Worm (Caenorhabditis elegans) whole organism, L1 larva: ENCODE results near the gene clec-171.

Source experiments
- C04F5.9 ChIP-seq: sonication (generic microtip); optimal IDR thresholded peaks from 2 replicates; lab custom pipeline; 2016; ENCODE audit warnings: missing genetic modification characterization, missing compliant biosample characterization
- C16A3.4 ChIP-seq: fragments of 150-350 bp; optimal IDR thresholded peaks from 2 replicates; lab custom pipeline; 2014; ENCODE audit warnings: missing biosample characterization, missing genetic modification characterization
- Y116A8C.19 ChIP-seq: sonication (generic microtip); optimal IDR thresholded peaks from 2 replicates; lab custom pipeline; 2016; ENCODE audit warnings: missing compliant biosample characterization, missing genetic modification characterization, borderline replicate concordance
- alr-1 ChIP-seq: fragments of 200-800 bp; sonication (Bioruptor generic); optimal IDR thresholded peaks from 2 replicates; lab custom pipeline; 2018; ENCODE audit warnings: borderline replicate concordance, mild to moderate bottlenecking, missing genetic modification characterization, missing compliant biosample characterization
- blmp-1 ChIP-seq: fragments of 150-350 bp; optimal IDR thresholded peaks from 2 replicates; lab custom pipeline; 2014; ENCODE audit warnings: missing biosample characterization, missing genetic modification characterization
- ceh-63 ChIP-seq: fragments of 200-800 bp; sonication (Bioruptor generic); optimal IDR thresholded peaks from 2 replicates; lab custom pipeline; 2018; ENCODE audit warnings: mild to moderate bottlenecking, missing genetic modification characterization, missing compliant biosample characterization
- ceh-88 ChIP-seq: fragments of 200-800 bp; sonication (Bioruptor generic); IDR thresholded peaks from 2 replicates; pipeline ENCODE4 v1.3.6; 2022; ENCODE audit warnings: missing genetic modification characterization, missing compliant biosample characterization
- dpl-1 ChIP-seq, 3 experiments: fragments of 150-350 bp in 2 of 3; sonication (generic microtip) in 1 of 3; optimal IDR thresholded peaks; 2 replicates each; lab custom pipeline; 2014 to 2017; ENCODE audit warnings: missing biosample characterization in 3 of 3, missing genetic modification characterization in 3 of 3, missing genetic modification reagents in 3 of 3
- efl-1 ChIP-seq, 4 experiments: fragments of 150-350 bp; optimal IDR thresholded peaks in 3 of 4; peaks in 1 of 4; 1 replicate in 1 of 4; 2 replicates in 3 of 4; lab custom pipeline; 2014; ENCODE audit warnings: missing biosample characterization in 2 of 4, missing genetic modification characterization in 2 of 4, missing genetic modification reagents in 2 of 4
- efl-3 ChIP-seq: fragments of 200-800 bp; sonication (Bioruptor generic); optimal IDR thresholded peaks from 2 replicates; lab custom pipeline; 2018; ENCODE audit warnings: mild to moderate bottlenecking, missing genetic modification characterization, missing compliant biosample characterization
- egl-13 ChIP-seq: sonication (generic microtip); optimal IDR thresholded peaks from 2 replicates; lab custom pipeline; 2016; ENCODE audit warnings: missing genotype, missing genetic modification reagents, missing genetic modification characterization, missing compliant biosample characterization
- egl-27 ChIP-seq, 2 experiments: fragments of 150-350 bp in 1 of 2; sonication (generic microtip); optimal IDR thresholded peaks; 3 replicates each; lab custom pipeline; 2017 to 2018; ENCODE audit warnings: missing biosample characterization in 2 of 2, missing genetic modification characterization in 2 of 2, missing genetic modification reagents in 2 of 2
- elt-2 ChIP-seq: sonication (generic microtip); optimal IDR thresholded peaks from 2 replicates; lab custom pipeline; 2016; ENCODE audit warnings: missing genetic modification characterization, mild to moderate bottlenecking, inconsistent platforms, missing compliant biosample characterization, missing genetic modification reagents
- elt-3 ChIP-seq, 6 experiments: fragments of 150-350 bp in 1 of 6; sonication (generic microtip); optimal IDR thresholded peaks; 2 replicates each; lab custom pipeline; 2017 to 2018; ENCODE audit warnings: missing biosample characterization in 6 of 6, missing genetic modification characterization in 6 of 6, inconsistent platforms in 1 of 6
- ets-5 ChIP-seq: fragments of 200-800 bp; sonication (Bioruptor generic); IDR thresholded peaks from 2 replicates; pipeline ENCODE4 v1.3.6; 2022; ENCODE audit warnings: missing genetic modification characterization, missing compliant biosample characterization
- fkh-10 ChIP-seq: sonication (generic microtip); optimal IDR thresholded peaks from 2 replicates; lab custom pipeline; 2017; ENCODE audit warnings: missing biosample characterization, missing genetic modification reagents, missing genetic modification characterization
- fkh-8 ChIP-seq: sonication (generic microtip); optimal IDR thresholded peaks from 2 replicates; lab custom pipeline; 2016; ENCODE audit warnings: mild to moderate bottlenecking, missing genetic modification characterization, missing compliant biosample characterization
- fos-1 ChIP-seq: fragments of 150-350 bp; optimal IDR thresholded peaks from 2 replicates; lab custom pipeline; 2014; ENCODE audit warnings: missing biosample characterization, missing genetic modification characterization
- irx-1 ChIP-seq: sonication (generic microtip); optimal IDR thresholded peaks from 2 replicates; lab custom pipeline; 2016; ENCODE audit warnings: missing genetic modification characterization, missing compliant biosample characterization
- isw-1 ChIP-seq: fragments of 200-800 bp; sonication (Bioruptor generic); IDR thresholded peaks from 2 replicates; pipeline ENCODE4 v1.3.6; 2022; ENCODE audit warnings: missing genetic modification characterization, missing compliant biosample characterization
- jun-1 ChIP-seq: fragments of 150-350 bp; optimal IDR thresholded peaks from 2 replicates; lab custom pipeline; 2014; ENCODE audit warnings: missing biosample characterization, missing genetic modification reagents, missing genetic modification characterization
- lin-35 ChIP-seq, 2 experiments: fragments of 150-350 bp; optimal IDR thresholded peaks; 2 replicates each; lab custom pipeline; 2014; ENCODE audit warnings: missing biosample characterization in 2 of 2, missing genetic modification characterization in 2 of 2, missing genetic modification reagents in 2 of 2
- lir-3 ChIP-seq: sonication (generic microtip); optimal IDR thresholded peaks from 2 replicates; lab custom pipeline; 2016; ENCODE audit warnings: mild to moderate bottlenecking, missing genetic modification characterization, moderate library complexity, missing compliant biosample characterization; ENCODE audit not compliant: poor library complexity
- lsy-2 ChIP-seq, 2 experiments: fragments of 150-350 bp; optimal IDR thresholded peaks; 2 replicates each; lab custom pipeline; 2014; ENCODE audit warnings: missing biosample characterization in 2 of 2, missing genetic modification characterization in 2 of 2
- mab-9 ChIP-seq: fragments of 200-800 bp; sonication (Bioruptor generic); IDR thresholded peaks from 2 replicates; pipeline ENCODE4 v1.3.6; 2022; ENCODE audit warnings: missing genetic modification reagents, missing genetic modification characterization, missing compliant biosample characterization
- mdl-1 ChIP-seq, 2 experiments: fragments of 150-350 bp; optimal IDR thresholded peaks; 2 replicates each; lab custom pipeline; 2014 to 2017; ENCODE audit warnings: missing biosample characterization in 2 of 2, missing genetic modification characterization in 2 of 2, inconsistent platforms in 1 of 2
- mef-2 ChIP-seq: fragments of 150-350 bp; optimal IDR thresholded peaks from 2 replicates; lab custom pipeline; 2014; ENCODE audit warnings: missing biosample characterization, missing genetic modification characterization
- mep-1 ChIP-seq: fragments of 150-350 bp; optimal IDR thresholded peaks from 2 replicates; lab custom pipeline; 2014; ENCODE audit warnings: missing biosample characterization, missing genetic modification characterization
- nhr-20 ChIP-seq: sonication (generic microtip); optimal IDR thresholded peaks from 2 replicates; lab custom pipeline; 2016; ENCODE audit warnings: mild to moderate bottlenecking, missing genetic modification characterization, missing compliant biosample characterization
- nhr-47 ChIP-seq: sonication (generic microtip); optimal IDR thresholded peaks from 2 replicates; lab custom pipeline; 2016; ENCODE audit warnings: mild to moderate bottlenecking, missing genetic modification characterization, moderate library complexity, missing compliant biosample characterization
- nhr-71 ChIP-seq: sonication (generic microtip); optimal IDR thresholded peaks from 2 replicates; lab custom pipeline; 2016; ENCODE audit warnings: mild to moderate bottlenecking, missing genetic modification characterization, moderate library complexity, missing compliant biosample characterization
- nhr-77 ChIP-seq: fragments of 150-350 bp; optimal IDR thresholded peaks from 2 replicates; lab custom pipeline; 2014; ENCODE audit warnings: missing biosample characterization, missing genetic modification characterization
- nhr-84 ChIP-seq: sonication (generic microtip); optimal IDR thresholded peaks from 2 replicates; lab custom pipeline; 2017; ENCODE audit warnings: missing biosample characterization, missing genetic modification characterization
- nhr-90 ChIP-seq: sonication (generic microtip); optimal IDR thresholded peaks from 2 replicates; lab custom pipeline; 2016; ENCODE audit warnings: mild to moderate bottlenecking, missing genetic modification characterization, missing compliant biosample characterization; ENCODE audit not compliant: poor library complexity
- pax-3 ChIP-seq: fragments of 200-800 bp; sonication (Bioruptor generic); optimal IDR thresholded peaks from 2 replicates; lab custom pipeline; 2018; ENCODE audit warnings: mild to moderate bottlenecking, missing genetic modification characterization, moderate library complexity, missing compliant biosample characterization
- skn-1 ChIP-seq: fragments of 150-350 bp; optimal IDR thresholded peaks from 2 replicates; lab custom pipeline; 2014; ENCODE audit warnings: missing biosample characterization, missing genetic modification characterization
- snu-23 ChIP-seq: sonication (generic microtip); optimal IDR thresholded peaks from 2 replicates; lab custom pipeline; 2016; ENCODE audit warnings: missing genetic modification characterization, missing compliant biosample characterization
- sptf-1 ChIP-seq: fragments of 150-350 bp; optimal IDR thresholded peaks from 2 replicates; lab custom pipeline; 2014; ENCODE audit warnings: missing biosample characterization, missing genetic modification characterization
- sup-37 ChIP-seq: fragments of 200-800 bp; sonication (Bioruptor generic); optimal IDR thresholded peaks from 2 replicates; lab custom pipeline; 2018; ENCODE audit warnings: mild to moderate bottlenecking, missing genetic modification characterization, missing compliant biosample characterization
- swsn-7 ChIP-seq: sonication (generic microtip); optimal IDR thresholded peaks from 2 replicates; lab custom pipeline; 2016; ENCODE audit warnings: missing genetic modification characterization, missing compliant biosample characterization
- tlp-1 ChIP-seq: fragments of 150-350 bp; optimal IDR thresholded peaks from 2 replicates; lab custom pipeline; 2014; ENCODE audit warnings: missing biosample characterization, missing genetic modification characterization
- unc-130 ChIP-seq: fragments of 150-350 bp; optimal IDR thresholded peaks from 2 replicates; lab custom pipeline; 2017; ENCODE audit warnings: missing biosample characterization, missing genetic modification characterization, inconsistent platforms
- unc-30 ChIP-seq: sonication (generic microtip); optimal IDR thresholded peaks from 2 replicates; lab custom pipeline; 2017; ENCODE audit warnings: missing biosample characterization, missing genetic modification characterization
- unc-62 ChIP-seq: fragments of 150-350 bp; optimal IDR thresholded peaks from 2 replicates; lab custom pipeline; 2014; ENCODE audit warnings: missing biosample characterization, missing genetic modification reagents, missing genetic modification characterization
- xbp-1 ChIP-seq: sonication (generic microtip); optimal IDR thresholded peaks from 2 replicates; lab custom pipeline; 2016; ENCODE audit warnings: missing genetic modification characterization, missing compliant biosample characterization
- zag-1 ChIP-seq: fragments of 150-350 bp; optimal IDR thresholded peaks from 2 replicates; lab custom pipeline; 2014; ENCODE audit warnings: missing biosample characterization, missing genetic modification characterization
- ztf-11 ChIP-seq, 2 experiments: sonication (generic microtip); optimal IDR thresholded peaks; 2 replicates each; lab custom pipeline; 2016 to 2017; ENCODE audit warnings: missing genetic modification characterization in 2 of 2, missing biosample characterization in 1 of 2, missing compliant biosample characterization in 1 of 2

clec-171 gene

DNA sequence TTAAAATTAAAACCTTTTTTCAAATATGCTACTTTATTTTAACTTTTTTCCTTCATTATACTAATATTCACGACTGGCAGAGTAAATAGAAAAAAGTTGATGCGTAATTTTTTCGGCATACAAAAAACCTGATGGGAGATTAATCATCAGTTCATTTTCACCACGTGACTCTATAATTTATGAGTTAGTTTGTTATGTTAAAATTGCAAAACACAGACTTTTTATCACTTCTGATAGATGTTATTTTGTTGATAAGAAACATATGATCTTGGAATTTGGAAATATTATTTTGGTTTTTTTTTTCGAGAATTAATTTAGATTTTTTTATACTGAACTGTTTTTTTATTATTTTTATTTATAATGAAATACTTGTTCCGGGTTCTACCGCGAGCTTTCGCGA lies 23.2 kb downstream of the clec-171 start:
- TF ChIP-seq fkh-10 (GFP tag; lab: Kevin White, UChicago): no peak
- TF ChIP-seq nhr-20: peak; percentile 6
- no peak for TF ChIP-seq efl-1 (optimal IDR thresholded peaks at IDR 0.05; lab: Kevin White, UChicago)
- TF ChIP-seq efl-1 (GFP tag; optimal IDR thresholded peaks at IDR 0.05 in 1 of 2; lab: Kevin White, UChicago): peak in 1 of 2 experiments; percentile 72
- TF ChIP-seq sptf-1 (tag; lab: Kevin White, UChicago): no peak
- TF ChIP-seq C16A3.4: no peak
- TF ChIP-seq ets-5 (GFP tag; lab: Robert Waterston, UW): no peak
- TF ChIP-seq elt-3 (tag; optimal IDR thresholded peaks at IDR 0.05; lab: Kevin White, UChicago): peak in 1 of 6 experiments; percentile 20
- no peak for TF ChIP-seq mdl-1 (tag; optimal IDR thresholded peaks at IDR 0.05; lab: Kevin White, UChicago)
- no peak for TF ChIP-seq C04F5.9 (tag; lab: Kevin White, UChicago)
- TF ChIP-seq Y116A8C.19 (tag; lab: Kevin White, UChicago): no peak
- no peak for TF ChIP-seq xbp-1 (tag; lab: Kevin White, UChicago)
- TF ChIP-seq ceh-63 (GFP tag; lab: Kevin White, UChicago): no peak
- TF ChIP-seq ceh-88: no peak
- TF ChIP-seq tlp-1 (tag; lab: Kevin White, UChicago): no peak
- peak; percentile 39 for TF ChIP-seq elt-2
- TF ChIP-seq nhr-47 (tag; lab: Kevin White, UChicago): no peak
- no peak for TF ChIP-seq fkh-8 (tag; lab: Kevin White, UChicago)
- TF ChIP-seq alr-1: no peak
- TF ChIP-seq fos-1 (tag; lab: Kevin White, UChicago): no peak
- no peak for TF ChIP-seq lir-3
- no peak for TF ChIP-seq dpl-1 (GFP tag; optimal IDR thresholded peaks at IDR 0.05; lab: Kevin White, UChicago)
- no peak for TF ChIP-seq irx-1 (tag; lab: Kevin White, UChicago)
- no peak for TF ChIP-seq unc-62
- TF ChIP-seq skn-1: no peak
- no peak for TF ChIP-seq mef-2
- no peak for TF ChIP-seq snu-23
- no peak for TF ChIP-seq nhr-77 (tag; lab: Kevin White, UChicago)
- TF ChIP-seq blmp-1 (tag; lab: Kevin White, UChicago): no peak
- TF ChIP-seq lin-35 (GFP tag; optimal IDR thresholded peaks at IDR 0.05; lab: Kevin White, UChicago): peak in 1 of 2 experiments; percentile 59
- TF ChIP-seq efl-3 (GFP tag; lab: Kevin White, UChicago): no peak
- no peak for TF ChIP-seq nhr-71 (tag; lab: Kevin White, UChicago)
- TF ChIP-seq sup-37 (GFP tag; lab: Kevin White, UChicago): no peak
- no peak for TF ChIP-seq isw-1
- TF ChIP-seq mep-1 (tag; lab: Kevin White, UChicago): no peak
- no peak for TF ChIP-seq egl-27 (tag; optimal IDR thresholded peaks at IDR 0.05; lab: Kevin White, UChicago)
- no peak for TF ChIP-seq ztf-11 (tag; optimal IDR thresholded peaks at IDR 0.05; lab: Kevin White, UChicago)
- no peak for TF ChIP-seq jun-1 (tag; lab: Kevin White, UChicago)
- no peak for TF ChIP-seq pax-3 (tag; lab: Kevin White, UChicago)
- no peak for TF ChIP-seq unc-130 (tag; lab: Kevin White, UChicago)
- peak in 1 of 2 experiments; percentile 3 for TF ChIP-seq lsy-2 (tag; optimal IDR thresholded peaks at IDR 0.05; lab: Kevin White, UChicago)
- no peak for TF ChIP-seq swsn-7
- TF ChIP-seq nhr-84 (tag; lab: Kevin White, UChicago): no peak

DNA sequence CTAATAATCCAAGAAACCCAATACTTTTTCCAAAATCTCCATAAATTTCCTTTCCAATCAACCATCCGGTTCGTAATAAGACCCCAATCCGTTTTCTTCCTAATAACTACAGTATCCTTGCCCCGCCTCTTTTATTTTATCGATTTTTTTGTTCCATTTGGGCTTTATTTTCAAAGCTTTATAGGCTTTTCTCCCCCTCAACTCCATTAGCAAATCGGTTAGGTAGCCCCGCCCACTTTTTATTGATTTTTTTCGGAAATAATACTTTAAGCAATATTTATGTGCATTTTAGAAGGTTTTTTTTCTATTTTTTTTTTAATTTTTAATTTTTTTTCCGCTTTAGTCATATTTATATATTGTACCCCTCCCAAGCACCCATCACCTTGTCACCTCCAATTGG lies 27.2 kb downstream of the clec-171 start:
- TF ChIP-seq mab-9 (GFP tag; lab: Robert Waterston, UW) (no peak), zag-1 (no peak), nhr-90 (tag; lab: Kevin White, UChicago) (no peak), lir-3 (no peak), ceh-88 (no peak), unc-130 (tag; lab: Kevin White, UChicago) (no peak), unc-30 (tag; lab: Kevin White, UChicago) (no peak), elt-3 (tag; optimal IDR thresholded peaks at IDR 0.05; lab: Kevin White, UChicago) (no peak), egl-13 (tag; lab: Kevin White, UChicago) (no peak)
- TF ChIP-seq, all 84 proteins: peak for 0
